Worm (Caenorhabditis elegans): ENCODE results near the gene snet-1.

DNA sequence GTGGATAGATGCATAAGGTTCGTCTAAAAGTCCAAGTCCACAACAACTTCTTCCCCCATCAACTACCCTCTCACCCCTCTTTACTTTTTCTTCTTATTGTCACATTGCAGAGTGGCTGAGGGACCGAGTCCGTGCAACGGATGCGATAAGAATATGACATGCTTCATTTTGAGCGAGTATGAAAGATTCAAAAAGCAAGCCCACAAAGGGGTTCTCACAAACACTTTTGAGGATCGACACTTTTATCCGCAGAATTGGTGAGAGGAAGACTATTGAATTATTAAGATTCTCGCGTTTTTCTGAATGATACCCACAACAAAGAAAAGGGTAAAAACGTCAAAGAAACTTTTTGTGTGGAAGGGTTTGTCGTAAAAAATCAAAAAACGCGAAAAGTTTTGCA lies 43.1 kb downstream of the snet-1 start:
- TF ChIP-seq nfya-1 (tag; optimal IDR thresholded peaks at IDR 0.05; ENCODE audit: insufficient read depth) (no peak), jun-1 (tag; optimal IDR thresholded peaks at IDR 0.05) (no peak), ama-1 (optimal IDR thresholded peaks at IDR 0.05) (no peak), aly-2 (tag; optimal IDR thresholded peaks at IDR 0.05) (no peak), nhr-23 (tag; optimal IDR thresholded peaks at IDR 0.05) (no peak)
